Worm (Caenorhabditis elegans) whole organism, young adult: Measurements from ENCODE around the gene npr-31.
A peak's percentile ranks its signal among the peaks of the same experiment; 100 is the strongest.

Experiments used
- B0035.1 ChIP-seq: sonication (generic microtip); optimal IDR thresholded peaks from 2 replicates; lab custom pipeline; 2016; ENCODE audit warnings: missing genetic modification characterization, mild to moderate bottlenecking, missing compliant biosample characterization, missing genotype, missing genetic modification reagents
- B0261.1 ChIP-seq: sonication (generic microtip); optimal IDR thresholded peaks from 2 replicates; lab custom pipeline; 2016; ENCODE audit warnings: mild to moderate bottlenecking, missing genetic modification characterization, moderate library complexity, missing compliant biosample characterization
- C06A6.2 ChIP-seq: fragments of 200-800 bp; sonication (Bioruptor generic); conservative IDR thresholded peaks from 2 replicates; pipeline ENCODE4 v1.3.6; 2022; ENCODE audit warnings: missing genetic modification characterization, missing compliant biosample characterization
- F10E7.11 ChIP-seq: sonication (generic microtip); optimal IDR thresholded peaks from 2 replicates; lab custom pipeline; 2017; ENCODE audit warnings: mild to moderate bottlenecking, missing genetic modification characterization, moderate library complexity, missing compliant biosample characterization
- F23B12.7 ChIP-seq: sonication (generic microtip); optimal IDR thresholded peaks from 2 replicates; lab custom pipeline; 2017; ENCODE audit warnings: missing genetic modification characterization, mild to moderate bottlenecking, missing compliant biosample characterization, antibody characterized with exemption, moderate library complexity; ENCODE audit not compliant: insufficient read depth
- F37B4.10 ChIP-seq: fragments of 200-800 bp; sonication (Bioruptor generic); IDR thresholded peaks from 2 replicates; pipeline ENCODE4 v1.3.6; 2022; ENCODE audit warnings: missing genetic modification characterization, missing compliant biosample characterization
- F57A8.1 ChIP-seq: fragments of 200-800 bp; sonication (Bioruptor generic); optimal IDR thresholded peaks from 2 replicates; lab custom pipeline; 2018; ENCODE audit warnings: mild to moderate bottlenecking, missing genetic modification characterization, moderate library complexity, missing compliant biosample characterization
- K12H6.12 ChIP-seq: fragments of 200-800 bp; sonication (Bioruptor generic); optimal IDR thresholded peaks from 2 replicates; lab custom pipeline; 2018; ENCODE audit warnings: mild to moderate bottlenecking, missing genetic modification characterization, missing compliant biosample characterization
- Y53F4B.3 ChIP-seq: fragments of 200-800 bp; sonication (Bioruptor generic); IDR thresholded peaks from 2 replicates; pipeline ENCODE4 v1.3.6; 2022; ENCODE audit warnings: missing genetic modification reagents, missing genetic modification characterization, missing compliant biosample characterization
- Y53G8AR.9 ChIP-seq: fragments of 200-800 bp; sonication (Bioruptor generic); conservative IDR thresholded peaks from 2 replicates; pipeline ENCODE4 v1.3.6; 2022; ENCODE audit warnings: missing genetic modification reagents, missing genetic modification characterization, missing compliant biosample characterization
- Y67H2A.10 ChIP-seq: fragments of 200-800 bp; sonication (Bioruptor generic); conservative IDR thresholded peaks from 2 replicates; pipeline ENCODE4 v1.3.6; 2022; ENCODE audit warnings: missing genetic modification reagents, missing genetic modification characterization, missing compliant biosample characterization
- ama-1 ChIP-seq, 3 experiments: fragments of 150-350 bp in 1 of 3; sonication (generic microtip) in 2 of 3; optimal IDR thresholded peaks; 2 replicates each; lab custom pipeline; 2014 to 2018; ENCODE audit warnings: missing biosample characterization in 2 of 3, missing genetic modification characterization in 2 of 3, missing genetic modification reagents in 2 of 3
- bed-1 ChIP-seq: fragments of 200-800 bp; sonication (Bioruptor generic); IDR thresholded peaks from 2 replicates; pipeline ENCODE4 v1.3.6; 2022; ENCODE audit warnings: missing genetic modification reagents, missing genetic modification characterization, missing compliant biosample characterization
- bed-2 ChIP-seq: fragments of 200-800 bp; sonication (Bioruptor generic); IDR thresholded peaks from 2 replicates; pipeline ENCODE4 v1.3.6; 2022; ENCODE audit warnings: missing genetic modification reagents, missing genetic modification characterization, missing compliant biosample characterization
- cebp-1 ChIP-seq, 2 experiments: fragments of 200-800 bp in 1 of 2; sonication (Bioruptor generic) in 1 of 2; sonication (generic microtip) in 1 of 2; IDR thresholded peaks in 1 of 2; optimal IDR thresholded peaks in 1 of 2; 2 replicates each; pipeline versions ENCODE4 v1.3.6 to Lab custom; 2017 to 2022; ENCODE audit warnings: missing compliant biosample characterization in 2 of 2, missing genetic modification characterization in 2 of 2, mild to moderate bottlenecking in 1 of 2, missing genetic modification reagents in 1 of 2, moderate library complexity in 1 of 2
- ceh-91 ChIP-seq: fragments of 200-800 bp; sonication (Bioruptor generic); IDR thresholded peaks from 2 replicates; pipeline ENCODE4 v1.3.6; 2022; ENCODE audit warnings: missing genetic modification reagents, missing genetic modification characterization, missing compliant biosample characterization
- chd-7 ChIP-seq: sonication (generic microtip); optimal IDR thresholded peaks from 2 replicates; lab custom pipeline; 2016; ENCODE audit warnings: mild to moderate bottlenecking, missing genetic modification characterization, moderate library complexity, missing compliant biosample characterization
- dox-1 ChIP-seq: fragments of 200-800 bp; sonication (Bioruptor generic); IDR thresholded peaks from 2 replicates; pipeline ENCODE4 v1.3.6; 2022; ENCODE audit warnings: missing genetic modification reagents, missing genetic modification characterization, missing compliant biosample characterization
- egl-18 ChIP-seq: fragments of 200-800 bp; sonication (Bioruptor generic); IDR thresholded peaks from 2 replicates; pipeline ENCODE4 v1.3.6; 2022; ENCODE audit warnings: missing genetic modification reagents, missing genetic modification characterization, missing compliant biosample characterization
- egl-44 ChIP-seq: fragments of 200-800 bp; sonication (Bioruptor generic); IDR thresholded peaks from 2 replicates; pipeline ENCODE4 v1.3.6; 2022; ENCODE audit warnings: missing genetic modification reagents, missing genetic modification characterization, missing compliant biosample characterization
- hmg-20 ChIP-seq: fragments of 200-800 bp; sonication (Bioruptor generic); IDR thresholded peaks from 2 replicates; pipeline ENCODE4 v1.3.6; 2022; ENCODE audit warnings: missing genetic modification reagents, missing genetic modification characterization, missing compliant biosample characterization
- hsf-1 ChIP-seq: fragments of 200-800 bp; sonication (Bioruptor generic); IDR thresholded peaks from 2 replicates; pipeline ENCODE4 v1.3.6; 2022; ENCODE audit warnings: missing genetic modification reagents, missing genetic modification characterization, missing compliant biosample characterization
- let-526 ChIP-seq: fragments of 200-800 bp; sonication (Bioruptor generic); IDR thresholded peaks from 2 replicates; pipeline ENCODE4 v1.3.6; 2022; ENCODE audit warnings: missing genetic modification reagents, missing genetic modification characterization, missing compliant biosample characterization
- lsy-27 ChIP-seq: sonication (generic microtip); optimal IDR thresholded peaks from 2 replicates; lab custom pipeline; 2017; ENCODE audit warnings: missing genetic modification characterization, mild to moderate bottlenecking, missing compliant biosample characterization, antibody characterized with exemption, missing genotype, borderline replicate concordance; ENCODE audit not compliant: insufficient read depth
- madf-3 ChIP-seq: fragments of 200-800 bp; sonication (Bioruptor generic); IDR thresholded peaks from 2 replicates; pipeline ENCODE4 v1.3.6; 2022; ENCODE audit warnings: missing genetic modification reagents, missing genetic modification characterization, missing compliant biosample characterization
- madf-6 ChIP-seq: fragments of 200-800 bp; sonication (Bioruptor generic); IDR thresholded peaks from 2 replicates; pipeline ENCODE4 v1.3.6; 2022; ENCODE audit warnings: missing genetic modification reagents, missing genetic modification characterization, missing compliant biosample characterization
- madf-8 ChIP-seq: fragments of 200-800 bp; sonication (Bioruptor generic); conservative IDR thresholded peaks from 2 replicates; pipeline ENCODE4 v1.3.6; 2022; ENCODE audit warnings: missing genetic modification reagents, missing genetic modification characterization, missing compliant biosample characterization
- nfya-2 ChIP-seq: fragments of 200-800 bp; sonication (Bioruptor generic); IDR thresholded peaks from 2 replicates; pipeline ENCODE4 v1.3.6; 2022; ENCODE audit warnings: missing genetic modification reagents, missing genetic modification characterization, missing compliant biosample characterization
- pbrm-1 ChIP-seq: fragments of 200-800 bp; sonication (Bioruptor generic); IDR thresholded peaks from 2 replicates; pipeline ENCODE4 v1.3.6; 2022; ENCODE audit warnings: missing genetic modification reagents, missing genetic modification characterization, missing compliant biosample characterization
- pha-4 ChIP-seq: fragments of 150-350 bp; sonication (generic microtip); optimal IDR thresholded peaks from 2 replicates; lab custom pipeline; 2014; ENCODE audit warnings: missing biosample characterization, missing genetic modification reagents, missing genetic modification characterization
- rpc-1 ChIP-seq, 2 experiments: fragments of 150-350 bp in 1 of 2; sonication (generic microtip) in 1 of 2; optimal IDR thresholded peaks; 2 replicates each; lab custom pipeline; 2014 to 2018; ENCODE audit warnings: missing biosample characterization in 1 of 2, missing genetic modification characterization in 1 of 2, missing genetic modification reagents in 1 of 2, missing genotype in 1 of 2
- sdz-38 ChIP-seq: sonication (generic microtip); optimal IDR thresholded peaks from 2 replicates; lab custom pipeline; 2016; ENCODE audit warnings: missing genotype, missing genetic modification characterization, missing compliant biosample characterization
- tlf-1 ChIP-seq: fragments of 200-800 bp; sonication (Bioruptor generic); optimal IDR thresholded peaks from 2 replicates; lab custom pipeline; 2018; ENCODE audit warnings: mild to moderate bottlenecking, missing genetic modification characterization, missing compliant biosample characterization
- unc-130 ChIP-seq: sonication (generic microtip); optimal IDR thresholded peaks from 2 replicates; lab custom pipeline; 2016; ENCODE audit warnings: missing genetic modification reagents, missing genetic modification characterization, missing compliant biosample characterization
- xnd-1 ChIP-seq: sonication (generic microtip); optimal IDR thresholded peaks from 2 replicates; lab custom pipeline; 2016; ENCODE audit warnings: missing genotype, missing genetic modification reagents, missing genetic modification characterization, missing compliant biosample characterization
- zim-3 ChIP-seq: sonication (generic microtip); optimal IDR thresholded peaks from 2 replicates; lab custom pipeline; 2017; ENCODE audit warnings: mild to moderate bottlenecking, missing genetic modification characterization, moderate library complexity, missing compliant biosample characterization
- ztf-18 ChIP-seq: sonication (generic microtip); optimal IDR thresholded peaks from 2 replicates; lab custom pipeline; 2016; ENCODE audit warnings: missing genotype, mild to moderate bottlenecking, missing genetic modification characterization, missing compliant biosample characterization
- ztf-25 ChIP-seq: fragments of 200-800 bp; sonication (Bioruptor generic); IDR thresholded peaks from 2 replicates; pipeline ENCODE4 v1.3.6; 2022; ENCODE audit warnings: missing genetic modification reagents, missing genetic modification characterization, missing compliant biosample characterization

The npr-31 gene

DNA sequence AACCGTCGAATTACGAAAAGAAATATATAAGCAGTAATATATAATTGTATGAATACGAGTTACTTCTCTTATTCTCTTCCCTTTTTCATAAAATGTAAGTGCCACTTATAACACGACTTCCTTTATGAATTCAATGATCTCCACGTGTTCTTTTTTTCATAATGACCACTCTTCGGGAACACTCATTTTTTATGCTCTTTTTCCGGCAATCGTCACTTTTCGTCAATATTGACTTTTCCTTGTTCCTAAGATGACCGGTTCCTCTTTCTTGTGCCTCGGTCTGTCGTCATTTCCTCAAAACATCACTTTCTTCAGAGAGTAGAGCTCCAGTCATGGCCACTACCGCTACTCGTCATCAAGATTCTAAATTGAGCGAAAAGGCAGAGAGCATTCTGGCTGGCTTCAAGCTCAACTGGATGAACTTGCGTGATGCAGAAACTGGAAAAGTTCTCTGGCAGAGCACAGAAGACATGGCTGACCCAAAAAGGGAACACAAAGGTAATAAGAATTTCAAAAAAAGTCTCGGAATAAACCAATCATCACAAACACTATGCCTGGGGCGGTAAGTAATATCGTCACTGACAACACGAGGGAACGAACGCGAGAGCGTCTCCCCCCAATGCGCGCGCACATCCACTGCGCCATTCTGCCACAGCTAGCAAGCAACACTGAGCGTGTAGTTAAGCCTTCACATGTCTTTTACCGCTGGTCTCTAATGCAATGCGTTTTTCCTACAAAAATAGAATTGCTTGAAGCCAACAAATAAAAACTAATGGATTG is 39.3 kb downstream of the npr-31 start, which contains the start of gene pdl-1 (continued):
- peak; percentile 65 for TF ChIP-seq F10E7.11 (tag; lab: Kevin White, UChicago)
- TF ChIP-seq bed-2 (GFP tag; lab: Robert Waterston, UW), result no peak
- TF ChIP-seq K12H6.12, result peak; percentile 77
- TF ChIP-seq cebp-1 (GFP tag; IDR thresholded peaks at IDR 0.05; lab: Robert Waterston, UW), result no peak
- TF ChIP-seq cebp-1 (tag; optimal IDR thresholded peaks at IDR 0.05; lab: Kevin White, UChicago), result peak; percentile 80
- peak; percentile 88 for TF ChIP-seq pbrm-1 (GFP tag; lab: Robert Waterston, UW)
- peak; percentile 53; the same call in 1 of the 2 replicates for TF ChIP-seq madf-3 (GFP tag; lab: Robert Waterston, UW)
- peak; percentile 92 for TF ChIP-seq dox-1 (GFP tag; lab: Robert Waterston, UW)
- no peak for TF ChIP-seq nfya-2
- peak; percentile 48 for TF ChIP-seq madf-8 (GFP tag; lab: Robert Waterston, UW)
- peak; percentile 50; the same call in 1 of the 2 replicates for TF ChIP-seq hsf-1 (GFP tag; lab: Robert Waterston, UW)
- no peak for TF ChIP-seq ama-1 (optimal IDR thresholded peaks at IDR 0.05; lab: Kevin White, UChicago)
- peak; percentile 87 to 93 for TF ChIP-seq ama-1 (GFP tag; optimal IDR thresholded peaks at IDR 0.05; lab: Kevin White, UChicago)
- TF ChIP-seq F23B12.7, result peak; percentile 54
- TF ChIP-seq, all 124 proteins: peak for 103

DNA sequence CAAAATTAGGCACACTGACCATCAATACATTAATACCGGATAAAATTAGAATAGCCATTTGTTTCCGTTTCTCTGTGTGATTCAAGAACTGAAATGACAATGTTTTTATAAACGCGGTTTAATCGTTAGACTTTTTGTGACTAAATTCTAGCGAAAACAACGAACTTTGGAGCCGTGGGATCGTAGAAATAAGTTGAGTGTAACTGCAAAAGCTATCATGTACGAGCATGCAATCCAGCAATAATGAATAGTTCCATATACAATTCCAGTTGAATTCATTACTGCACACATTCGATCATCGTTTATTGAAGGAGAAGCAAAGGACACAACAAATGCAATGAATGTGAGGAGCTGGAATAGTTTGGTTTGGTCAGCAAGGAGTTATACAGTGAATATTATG is 41.7 kb downstream of the npr-31 start:
- TF ChIP-seq bed-2 (GFP tag; lab: Robert Waterston, UW), result no peak
- TF ChIP-seq lsy-27 (tag; lab: Kevin White, UChicago), result no peak

- no peak for TF ChIP-seq madf-6 (GFP tag; lab: Robert Waterston, UW)
- TF ChIP-seq B0261.1, result no peak
- TF ChIP-seq xnd-1 (tag; lab: Kevin White, UChicago), result no peak
- no peak for TF ChIP-seq ztf-18 (tag; lab: Kevin White, UChicago)
- TF ChIP-seq B0035.1, result no peak
- TF ChIP-seq ama-1 (optimal IDR thresholded peaks at IDR 0.05; lab: Kevin White, UChicago), result no peak
- TF ChIP-seq ama-1 (GFP tag; optimal IDR thresholded peaks at IDR 0.05; lab: Kevin White, UChicago), result no peak
- no peak for TF ChIP-seq K12H6.12
- no peak for TF ChIP-seq C06A6.2 (GFP tag; lab: Robert Waterston, UW)
- no peak for TF ChIP-seq zim-3 (tag; lab: Kevin White, UChicago)
- no peak for TF ChIP-seq egl-18 (GFP tag; lab: Robert Waterston, UW)
- TF ChIP-seq F37B4.10 (GFP tag; lab: Robert Waterston, UW), result no peak
- no peak for TF ChIP-seq unc-130 (GFP tag; lab: Kevin White, UChicago)
- no peak for TF ChIP-seq F10E7.11 (tag; lab: Kevin White, UChicago)
Observed at ce11 chrII:7187110-7187509, 42.7 kb downstream of the npr-31 start, which contains the start of gene C27H5.6. Gene C27H5.6 (minus strand): TSS chrII:7187210.

ce11 chrII:7189120-7189519 is 44.7 kb downstream of the npr-31 start, which contains the start of gene E04F6.4:
Gene E04F6.4 (plus strand): TSS chrII:7189420.
- TF ChIP-seq let-526 (GFP tag; lab: Robert Waterston, UW) (no peak), F23B12.7 (no peak), tlf-1 (no peak), nfya-2 (no peak), madf-6 (GFP tag; lab: Robert Waterston, UW) (no peak), chd-7 (no peak), rpc-1 (optimal IDR thresholded peaks at IDR 0.05; lab: Kevin White, UChicago) (no peak), rpc-1 (tag; optimal IDR thresholded peaks at IDR 0.05; lab: Kevin White, UChicago) (no peak), F57A8.1 (GFP tag; lab: Kevin White, UChicago) (no peak), sdz-38 (tag; lab: Kevin White, UChicago) (no peak), Y67H2A.10 (GFP tag; lab: Robert Waterston, UW) (no peak), ceh-91 (GFP tag; lab: Robert Waterston, UW) (no peak), Y53F4B.3 (GFP tag; lab: Robert Waterston, UW) (no peak), pha-4 (tag; lab: Kevin White, UChicago) (no peak), egl-44 (no peak), Y53G8AR.9 (GFP tag; lab: Robert Waterston, UW) (no peak), hmg-20 (GFP tag; lab: Robert Waterston, UW) (no peak), ztf-25 (GFP tag; lab: Robert Waterston, UW) (no peak), bed-1 (GFP tag; lab: Robert Waterston, UW) (no peak)
